Fruit fly (Drosophila melanogaster): ENCODE data around the gene Gpdh3.
A peak's percentile ranks its signal among the peaks of the same experiment; 100 is the strongest.

Gpdh3 gene

dm6 chr3R:22379942-22380341 lies 1.9 kb upstream of the Gpdh3 start, which contains the start of gene CG34149:
TSS of gene CG34149 (plus strand) at chr3R:22380128.
- TF ChIP-seq fkh (GFP tag; optimal IDR thresholded peaks at IDR 0.05) (peak; percentile 82), CG34406 (GFP tag; optimal IDR thresholded peaks at IDR 0.05) (no peak), CG6792 (GFP tag; optimal IDR thresholded peaks at IDR 0.05) (no peak), pdm3 (GFP tag; optimal IDR thresholded peaks at IDR 0.05) (no peak), CG11762 (GFP tag; optimal IDR thresholded peaks at IDR 0.05; ENCODE audit: insufficient read depth) (no peak), Sox102F (GFP tag; optimal IDR thresholded peaks at IDR 0.05) (no peak)

dm6 chr3R:22381077-22381476 lies 758 bp upstream of the Gpdh3 start, which contains the start of gene CG43342:
TSS of gene CG43342 (plus strand) at chr3R:22381340.
- no peak for TF ChIP-seq CG1621 (tag; optimal IDR thresholded peaks at IDR 0.05)
- TF ChIP-seq fkh (GFP tag; optimal IDR thresholded peaks at IDR 0.05), result peak; percentile 64

dm6 chr3R:22389614-22390013 lies 7.8 kb downstream of the Gpdh3 start, which contains the start of the genes CAH8 and CG7059:
TSS of gene CAH8 (minus strand) at chr3R:22389714.
TSS of gene CG7059 (plus strand) at chr3R:22389780.
- no peak for TF ChIP-seq Met (GFP tag; optimal IDR thresholded peaks at IDR 0.05)
- TF ChIP-seq CG7368 (GFP tag; optimal IDR thresholded peaks at IDR 0.05), result no peak
- TF ChIP-seq CG34406 (GFP tag; optimal IDR thresholded peaks at IDR 0.05), result no peak
- TF ChIP-seq lz (GFP tag; optimal IDR thresholded peaks at IDR 0.05), result no peak
- TF ChIP-seq net (GFP tag; optimal IDR thresholded peaks at IDR 0.05), result no peak
- TF ChIP-seq Lpt (GFP tag; optimal IDR thresholded peaks at IDR 0.05), result no peak
- TF ChIP-seq CG11762 (GFP tag; optimal IDR thresholded peaks at IDR 0.05; ENCODE audit: insufficient read depth), result no peak
- TF ChIP-seq fd85E (GFP tag; optimal IDR thresholded peaks at IDR 0.05), result no peak
- TF ChIP-seq fd59A (GFP tag; optimal IDR thresholded peaks at IDR 0.05), result no peak
- no peak for TF ChIP-seq eg (GFP tag; IDR thresholded peaks at IDR 0.05)
- TF ChIP-seq CG6163 (GFP tag; IDR thresholded peaks at IDR 0.05), result no peak
- TF ChIP-seq CG8319 (GFP tag; optimal IDR thresholded peaks at IDR 0.05), result no peak

- no peak for TF ChIP-seq CG9139 (GFP tag; optimal IDR thresholded peaks at IDR 0.05)
- TF ChIP-seq esn (GFP tag; optimal IDR thresholded peaks at IDR 0.05), result no peak
- no peak for TF ChIP-seq OdsH (GFP tag; optimal IDR thresholded peaks at IDR 0.05)
These were observed 8.3 kb downstream of the Gpdh3 start for dm6 chr3R:22390109-22390508.

dm6 chr3R:22394004-22394403 lies 12.2 kb downstream of the Gpdh3 start, which contains the start of gene CG13857:
TSS of gene CG13857 (minus strand) at chr3R:22394104.
- TF ChIP-seq net (GFP tag; optimal IDR thresholded peaks at IDR 0.05) (no peak), spab (GFP tag; optimal IDR thresholded peaks at IDR 0.05) (no peak), CG11294 (GFP tag; IDR thresholded peaks at IDR 0.05) (no peak), salr (GFP tag; optimal IDR thresholded peaks at IDR 0.05) (no peak), CG32006 (GFP tag; optimal IDR thresholded peaks at IDR 0.05) (no peak), CG11762 (GFP tag; optimal IDR thresholded peaks at IDR 0.05; ENCODE audit: insufficient read depth) (no peak), CG15336 (GFP tag; IDR thresholded peaks at IDR 0.05) (no peak), fd85E (GFP tag; optimal IDR thresholded peaks at IDR 0.05) (no peak), CG3919 (GFP tag; optimal IDR thresholded peaks at IDR 0.05) (no peak), vri (GFP tag; optimal IDR thresholded peaks at IDR 0.05) (no peak), pdm3 (GFP tag; optimal IDR thresholded peaks at IDR 0.05) (no peak), CG8119 (GFP tag; IDR thresholded peaks at IDR 0.05) (no peak), CG6854 (GFP tag; optimal IDR thresholded peaks at IDR 0.05) (no peak), lz (GFP tag; optimal IDR thresholded peaks at IDR 0.05) (no peak), Sox14 (GFP tag; optimal IDR thresholded peaks at IDR 0.05) (no peak), Hr38 (GFP tag; optimal IDR thresholded peaks at IDR 0.05) (no peak), Met (GFP tag; optimal IDR thresholded peaks at IDR 0.05) (no peak)

All from whole organism, prepupa.